Fruit fly (Drosophila melanogaster): ENCODE results near the gene CG9686.

- no peak for TF ChIP-seq psq (optimal IDR thresholded peaks at IDR 0.05)
- no peak for TF ChIP-seq Sin3A (optimal IDR thresholded peaks at IDR 0.05)
Observed at dm6 chrX:9833028-9833427, 46.6 kb upstream of the CG9686 start.

All from Kc167 (cell line).